Worm (Caenorhabditis elegans): ENCODE results near the gene C18D11.6.

ce11 chrIII:11848317-11848716, 38.0 kb downstream of the C18D11.6 start:
- TF ChIP-seq fkh-10 (GFP tag; optimal IDR thresholded peaks at IDR 0.05) (no peak), pag-3 (tag; optimal IDR thresholded peaks at IDR 0.05; ENCODE audit: borderline replicate concordance) (no peak), ceh-48 (tag; optimal IDR thresholded peaks at IDR 0.05) (no peak), elt-4 (tag; optimal IDR thresholded peaks at IDR 0.05) (no peak), ama-1 (optimal IDR thresholded peaks at IDR 0.05) (no peak), fax-1 (tag; optimal IDR thresholded peaks at IDR 0.05) (peak; percentile 52), ceh-2 (tag; optimal IDR thresholded peaks at IDR 0.05) (peak; percentile 62), nhr-11 (tag; optimal IDR thresholded peaks at IDR 0.05) (no peak), che-1 (tag; optimal IDR thresholded peaks at IDR 0.05) (no peak), pros-1 (tag; optimal IDR thresholded peaks at IDR 0.05) (no peak), lin-11 (tag; optimal IDR thresholded peaks at IDR 0.05) (no peak), hlh-15 (tag; optimal IDR thresholded peaks at IDR 0.05) (no peak)

Data from whole organism, late embryonic.